Worm (Caenorhabditis elegans) whole organism, L4 larva: ENCODE results near the gene mvk-1.
A peak's percentile ranks its signal among the peaks of the same experiment; 100 is the strongest.

Experiments used
- D1046.2 ChIP-seq: fragments of 200-800 bp; sonication (Bioruptor generic); IDR thresholded peaks from 2 replicates; pipeline ENCODE4 v1.3.6; 2022; ENCODE audit warnings: missing genetic modification characterization, missing compliant biosample characterization
- F10B5.3 ChIP-seq: sonication (generic microtip); optimal IDR thresholded peaks from 2 replicates; lab custom pipeline; 2016; ENCODE audit warnings: mild to moderate bottlenecking, missing genetic modification characterization, missing compliant biosample characterization
- F26F4.8 ChIP-seq: fragments of 200-800 bp; sonication (Bioruptor generic); conservative IDR thresholded peaks from 2 replicates; pipeline ENCODE4 v1.3.6; 2022; ENCODE audit warnings: missing genetic modification characterization, missing compliant biosample characterization
- F37D6.2 ChIP-seq: sonication (generic microtip); optimal IDR thresholded peaks from 2 replicates; lab custom pipeline; 2016; ENCODE audit warnings: mild to moderate bottlenecking, missing genetic modification characterization, missing compliant biosample characterization
- F49E8.2 ChIP-seq: sonication (generic microtip); optimal IDR thresholded peaks from 2 replicates; lab custom pipeline; 2016; ENCODE audit warnings: missing compliant biosample characterization, mild to moderate bottlenecking, missing genetic modification characterization, borderline replicate concordance
- ZK546.5 ChIP-seq, 2 experiments: sonication (generic microtip); optimal IDR thresholded peaks; 2 replicates each; lab custom pipeline; 2017; ENCODE audit warnings: missing biosample characterization in 2 of 2, missing genetic modification characterization in 2 of 2
- ama-1 ChIP-seq: fragments of 150-350 bp; optimal IDR thresholded peaks from 2 replicates; lab custom pipeline; 2014; ENCODE audit warnings: inconsistent platforms, mixed read lengths
- arid-1 ChIP-seq: fragments of 200-800 bp; sonication (Bioruptor generic); conservative IDR thresholded peaks from 2 replicates; pipeline ENCODE4 v1.3.6; 2022; ENCODE audit warnings: missing genetic modification reagents, missing genetic modification characterization, missing compliant biosample characterization
- attf-4 ChIP-seq: sonication (generic microtip); optimal IDR thresholded peaks from 3 replicates; lab custom pipeline; 2017; ENCODE audit warnings: missing biosample characterization, missing genetic modification characterization
- ceh-20 ChIP-seq: fragments of 200-800 bp; sonication (Bioruptor generic); IDR thresholded peaks from 2 replicates; pipeline ENCODE4 v1.3.6; 2022; ENCODE audit warnings: missing genetic modification reagents, missing genetic modification characterization, missing compliant biosample characterization
- ceh-32 ChIP-seq: sonication (generic microtip); optimal IDR thresholded peaks from 2 replicates; lab custom pipeline; 2016; ENCODE audit warnings: mild to moderate bottlenecking, missing genetic modification characterization, missing compliant biosample characterization; ENCODE audit not compliant: poor library complexity
- ceh-44 ChIP-seq: fragments of 200-800 bp; sonication (Bioruptor generic); IDR thresholded peaks from 2 replicates; pipeline ENCODE4 v1.3.6; 2022; ENCODE audit warnings: missing genetic modification reagents, missing genetic modification characterization, missing compliant biosample characterization
- ceh-82 ChIP-seq: sonication (generic microtip); optimal IDR thresholded peaks from 2 replicates; lab custom pipeline; 2017; ENCODE audit warnings: missing biosample characterization, missing genetic modification characterization
- daf-12 ChIP-seq: fragments of 150-350 bp; optimal IDR thresholded peaks from 2 replicates; lab custom pipeline; 2014; ENCODE audit warnings: missing biosample characterization, missing genetic modification reagents, missing genetic modification characterization
- daf-19 ChIP-seq: fragments of 200-800 bp; sonication (Bioruptor generic); conservative IDR thresholded peaks from 2 replicates; pipeline ENCODE4 v1.3.6; 2022; ENCODE audit warnings: missing genetic modification characterization, missing compliant biosample characterization
- dmd-6 ChIP-seq: fragments of 200-800 bp; sonication (Bioruptor generic); IDR thresholded peaks from 2 replicates; pipeline ENCODE4 v1.3.6; 2022; ENCODE audit warnings: missing genetic modification reagents, missing genetic modification characterization, missing compliant biosample characterization
- dmd-8 ChIP-seq: fragments of 200-800 bp; sonication (Bioruptor generic); IDR thresholded peaks from 2 replicates; pipeline ENCODE4 v1.3.6; 2022; ENCODE audit warnings: missing genetic modification characterization, missing compliant biosample characterization
- dve-1 ChIP-seq: sonication (generic microtip); optimal IDR thresholded peaks from 2 replicates; lab custom pipeline; 2017; ENCODE audit warnings: antibody characterized with exemption, mild to moderate bottlenecking, missing genetic modification characterization, missing compliant biosample characterization; ENCODE audit not compliant: insufficient read depth
- fos-1 ChIP-seq: fragments of 150-350 bp; optimal IDR thresholded peaks from 2 replicates; lab custom pipeline; 2014; ENCODE audit warnings: missing biosample characterization, missing genetic modification characterization
- gei-8 ChIP-seq: fragments of 200-800 bp; sonication (Bioruptor generic); optimal IDR thresholded peaks from 2 replicates; lab custom pipeline; 2018; ENCODE audit warnings: mild to moderate bottlenecking, missing genetic modification characterization, missing compliant biosample characterization
- hif-1 ChIP-seq, 2 experiments: sonication (generic microtip); optimal IDR thresholded peaks; 2 replicates each; lab custom pipeline; 2016 to 2017; ENCODE audit warnings: missing compliant biosample characterization in 2 of 2, missing genetic modification characterization in 2 of 2, missing genetic modification reagents in 2 of 2, missing genotype in 2 of 2, mild to moderate bottlenecking in 1 of 2
- hmg-1.1 ChIP-seq: fragments of 200-800 bp; sonication (Bioruptor generic); IDR thresholded peaks from 2 replicates; pipeline ENCODE4 v1.3.6; 2022; ENCODE audit warnings: missing genetic modification reagents, missing genetic modification characterization, missing compliant biosample characterization
- jun-1 ChIP-seq: fragments of 150-350 bp; optimal IDR thresholded peaks from 2 replicates; lab custom pipeline; 2014; ENCODE audit warnings: missing biosample characterization, missing genetic modification reagents, missing genetic modification characterization
- lim-7 ChIP-seq: fragments of 200-800 bp; sonication (Bioruptor generic); IDR thresholded peaks from 2 replicates; pipeline ENCODE4 v1.3.6; 2022; ENCODE audit warnings: missing genetic modification characterization, missing compliant biosample characterization
- lin-1 ChIP-seq: fragments of 200-800 bp; sonication (Bioruptor generic); IDR thresholded peaks from 2 replicates; pipeline ENCODE4 v1.3.6; 2022; ENCODE audit warnings: missing genetic modification reagents, missing genetic modification characterization, missing compliant biosample characterization
- lin-29 ChIP-seq: fragments of 200-800 bp; sonication (Bioruptor generic); IDR thresholded peaks from 2 replicates; pipeline ENCODE4 v1.3.6; 2022; ENCODE audit warnings: missing genetic modification reagents, missing genetic modification characterization, missing compliant biosample characterization
- lin-39 ChIP-seq: fragments of 150-350 bp; optimal IDR thresholded peaks from 2 replicates; lab custom pipeline; 2014; ENCODE audit warnings: missing biosample characterization, missing genetic modification reagents, missing genetic modification characterization
- lir-3 ChIP-seq: sonication (generic microtip); optimal IDR thresholded peaks from 2 replicates; lab custom pipeline; 2016; ENCODE audit warnings: mild to moderate bottlenecking, missing genetic modification characterization, missing compliant biosample characterization
- madf-5 ChIP-seq, 2 experiments: fragments of 200-800 bp; sonication (Bioruptor generic); IDR thresholded peaks; 2 replicates each; pipeline ENCODE4 v1.3.6; 2022; ENCODE audit warnings: missing compliant biosample characterization in 2 of 2, missing genetic modification characterization in 2 of 2
- mdl-1 ChIP-seq, 2 experiments: fragments of 150-350 bp in 1 of 2; sonication (generic microtip) in 1 of 2; optimal IDR thresholded peaks; 2 replicates each; lab custom pipeline; 2014 to 2017; ENCODE audit warnings: missing biosample characterization in 2 of 2, missing genetic modification characterization in 2 of 2
- mdt-29 ChIP-seq: fragments of 200-800 bp; sonication (Bioruptor generic); IDR thresholded peaks from 2 replicates; pipeline ENCODE4 v1.3.6; 2022; ENCODE audit warnings: missing genetic modification reagents, missing genetic modification characterization, missing compliant biosample characterization
- mxl-2 ChIP-seq: fragments of 200-800 bp; sonication (Bioruptor generic); conservative IDR thresholded peaks from 2 replicates; pipeline ENCODE4 v1.3.6; 2022; ENCODE audit warnings: missing genetic modification reagents, missing genetic modification characterization, missing compliant biosample characterization
- nhr-102 ChIP-seq: sonication (generic microtip); optimal IDR thresholded peaks from 2 replicates; lab custom pipeline; 2016; ENCODE audit warnings: mild to moderate bottlenecking, missing genetic modification characterization, moderate library complexity, missing compliant biosample characterization
- nhr-11 ChIP-seq: fragments of 150-350 bp; optimal IDR thresholded peaks from 2 replicates; lab custom pipeline; 2014; ENCODE audit warnings: missing biosample characterization, missing genetic modification characterization
- nhr-111 ChIP-seq: fragments of 200-800 bp; sonication (Bioruptor generic); optimal IDR thresholded peaks from 2 replicates; lab custom pipeline; 2018; ENCODE audit warnings: mild to moderate bottlenecking, missing genetic modification characterization, missing compliant biosample characterization
- nhr-25 ChIP-seq: sonication (generic microtip); optimal IDR thresholded peaks from 2 replicates; lab custom pipeline; 2017; ENCODE audit warnings: missing genetic modification characterization, mild to moderate bottlenecking, missing compliant biosample characterization, antibody characterized with exemption, moderate library complexity, borderline replicate concordance; ENCODE audit not compliant: insufficient read depth
- nhr-41 ChIP-seq: fragments of 200-800 bp; sonication (Bioruptor generic); IDR thresholded peaks from 2 replicates; pipeline ENCODE4 v1.3.6; 2022; ENCODE audit warnings: missing genetic modification reagents, missing genetic modification characterization, missing compliant biosample characterization
- nhr-42 ChIP-seq: fragments of 200-800 bp; sonication (Bioruptor generic); IDR thresholded peaks from 2 replicates; pipeline ENCODE4 v1.3.6; 2022; ENCODE audit warnings: missing genetic modification characterization, missing compliant biosample characterization
- nhr-6 ChIP-seq: fragments of 150-350 bp; optimal IDR thresholded peaks from 2 replicates; lab custom pipeline; 2014; ENCODE audit warnings: missing biosample characterization, missing genetic modification characterization
- nhr-77 ChIP-seq: fragments of 150-350 bp; optimal IDR thresholded peaks from 2 replicates; lab custom pipeline; 2014; ENCODE audit warnings: missing biosample characterization, missing genetic modification characterization
- php-3 ChIP-seq: fragments of 200-800 bp; sonication (Bioruptor generic); IDR thresholded peaks from 2 replicates; pipeline ENCODE4 v1.3.6; 2022; ENCODE audit warnings: missing genetic modification reagents, missing genetic modification characterization, missing compliant biosample characterization
- rbr-2 ChIP-seq: sonication (generic microtip); optimal IDR thresholded peaks from 2 replicates; lab custom pipeline; 2016; ENCODE audit warnings: missing genotype, missing genetic modification characterization, missing compliant biosample characterization
- set-16 ChIP-seq: fragments of 200-800 bp; sonication (Bioruptor generic); IDR thresholded peaks from 2 replicates; pipeline ENCODE4 v1.3.6; 2022; ENCODE audit warnings: missing genetic modification reagents, missing genetic modification characterization, missing compliant biosample characterization
- skn-1 ChIP-seq: fragments of 150-350 bp; optimal IDR thresholded peaks from 2 replicates; lab custom pipeline; 2014; ENCODE audit warnings: missing biosample characterization, missing genetic modification characterization
- snpc-1.2 ChIP-seq: fragments of 200-800 bp; sonication (Bioruptor generic); IDR thresholded peaks from 2 replicates; pipeline ENCODE4 v1.3.6; 2022; ENCODE audit warnings: missing genetic modification reagents, missing genetic modification characterization, missing compliant biosample characterization
- spr-3 ChIP-seq: fragments of 200-800 bp; sonication (Bioruptor generic); optimal IDR thresholded peaks from 2 replicates; lab custom pipeline; 2018; ENCODE audit warnings: mild to moderate bottlenecking, missing genetic modification characterization, missing compliant biosample characterization
- unc-62 ChIP-seq, 3 experiments: fragments of 150-350 bp in 1 of 3; sonication (generic microtip); optimal IDR thresholded peaks in 2 of 3; peaks in 1 of 3; 1 replicate in 1 of 3; 2 replicates in 2 of 3; lab custom pipeline; 2014 to 2017; ENCODE audit warnings: missing biosample characterization in 3 of 3, missing genetic modification characterization in 3 of 3, missing genetic modification reagents in 3 of 3, missing genotype in 1 of 3
- zfp-2 ChIP-seq: sonication (generic microtip); optimal IDR thresholded peaks from 2 replicates; lab custom pipeline; 2016; ENCODE audit warnings: mild to moderate bottlenecking, missing genetic modification characterization, missing compliant biosample characterization
- zfp-3 ChIP-seq: fragments of 200-800 bp; sonication (Bioruptor generic); conservative IDR thresholded peaks from 2 replicates; pipeline ENCODE4 v1.3.6; 2022; ENCODE audit warnings: missing genetic modification reagents, missing genetic modification characterization, missing compliant biosample characterization
- ztf-11 ChIP-seq: fragments of 150-350 bp; optimal IDR thresholded peaks from 2 replicates; lab custom pipeline; 2014; ENCODE audit warnings: missing biosample characterization, missing genetic modification characterization

Gene mvk-1

ce11 chrIII:6164253-6164971 is 28.3 kb upstream of the mvk-1 start, which contains the start of gene F42A10.9 (continued):
- TF ChIP-seq dmd-6 (GFP tag; lab: Robert Waterston, UW), result no peak
- no peak for TF ChIP-seq nhr-25 (tag; lab: Kevin White, UChicago)
- no peak for TF ChIP-seq zfp-2
- TF ChIP-seq zfp-3 (GFP tag; lab: Robert Waterston, UW), result peak; percentile 51; the same call in 1 of the 2 replicates
- no peak for TF ChIP-seq ZK546.5 (tag; optimal IDR thresholded peaks at IDR 0.05; lab: Kevin White, UChicago)
- TF ChIP-seq hif-1 (tag; optimal IDR thresholded peaks at IDR 0.05; lab: Kevin White, UChicago), result peak in 1 of 2 experiments; percentile 21
- TF ChIP-seq ama-1 (lab: Kevin White, UChicago), result peak; percentile 88
- no peak for TF ChIP-seq lin-39 (tag; lab: Kevin White, UChicago)
- TF ChIP-seq jun-1 (tag; lab: Kevin White, UChicago), result no peak
- no peak for TF ChIP-seq nhr-111 (GFP tag; lab: Kevin White, UChicago)
- no peak for TF ChIP-seq skn-1 (tag; lab: Kevin White, UChicago)
- TF ChIP-seq madf-5 (GFP tag; IDR thresholded peaks at IDR 0.05; lab: Robert Waterston, UW), result no peak
- TF ChIP-seq ceh-32 (tag; lab: Kevin White, UChicago), result no peak
- TF ChIP-seq rbr-2 (tag; lab: Kevin White, UChicago), result no peak
- TF ChIP-seq hmg-1.1, result no peak
- peak; percentile 23; the same call in 1 of the 2 replicates for TF ChIP-seq D1046.2 (GFP tag; lab: Robert Waterston, UW)
- TF ChIP-seq attf-4, result no peak
- no peak for TF ChIP-seq snpc-1.2 (GFP tag; lab: Robert Waterston, UW)
- no peak for TF ChIP-seq nhr-102
- no peak for TF ChIP-seq F49E8.2
- TF ChIP-seq F26F4.8 (GFP tag; lab: Robert Waterston, UW), result no peak
- TF ChIP-seq spr-3 (GFP tag; lab: Kevin White, UChicago), result no peak
- TF ChIP-seq nhr-6 (tag; lab: Kevin White, UChicago), result no peak
- no peak for TF ChIP-seq mdl-1 (tag; optimal IDR thresholded peaks at IDR 0.05; lab: Kevin White, UChicago)
- TF ChIP-seq php-3, result peak; percentile 47; the same call in 1 of the 2 replicates
- TF ChIP-seq ztf-11, result no peak
- TF ChIP-seq lin-1 (GFP tag; lab: Robert Waterston, UW), result no peak
- no peak for TF ChIP-seq unc-62 (GFP tag; optimal IDR thresholded peaks at IDR 0.05 in 1 of 2; lab: Kevin White, UChicago)
- TF ChIP-seq unc-62 (tag; optimal IDR thresholded peaks at IDR 0.05; lab: Kevin White, UChicago), result no peak
- TF ChIP-seq F37D6.2 (tag; lab: Kevin White, UChicago), result no peak
- TF ChIP-seq ceh-82 (tag; lab: Kevin White, UChicago), result no peak
- no peak for TF ChIP-seq ceh-20 (GFP tag; lab: Robert Waterston, UW)
- TF ChIP-seq gei-8 (GFP tag; lab: Kevin White, UChicago), result no peak
- no peak for TF ChIP-seq nhr-11 (tag; lab: Kevin White, UChicago)
- no peak for TF ChIP-seq nhr-77 (tag; lab: Kevin White, UChicago)
- TF ChIP-seq set-16 (GFP tag; lab: Robert Waterston, UW), result no peak
- no peak for TF ChIP-seq lir-3 (tag; lab: Kevin White, UChicago)
- no peak for TF ChIP-seq lim-7 (GFP tag; lab: Robert Waterston, UW)
- no peak for TF ChIP-seq dmd-8
- no peak for TF ChIP-seq lin-29 (GFP tag; lab: Robert Waterston, UW)
- no peak for TF ChIP-seq F10B5.3
- TF ChIP-seq dve-1 (tag; lab: Kevin White, UChicago), result peak; percentile 68
- TF ChIP-seq fos-1, result no peak
- TF ChIP-seq mxl-2 (GFP tag; lab: Robert Waterston, UW), result no peak
- no peak for TF ChIP-seq nhr-41 (GFP tag; lab: Robert Waterston, UW)
- TF ChIP-seq daf-19 (GFP tag; lab: Robert Waterston, UW), result no peak
- no peak for TF ChIP-seq mdt-29
- TF ChIP-seq ceh-44 (GFP tag; lab: Robert Waterston, UW), result no peak
- TF ChIP-seq daf-12 (tag; lab: Kevin White, UChicago), result no peak
- no peak for TF ChIP-seq nhr-42
- 0 out of 2 replicates have a peak, but pooled peaks have one; percentile 26 for TF ChIP-seq arid-1 (GFP tag; lab: Robert Waterston, UW)
